Fruit fly (Drosophila melanogaster) whole organism, embryonic: Measurements from ENCODE around the gene HDAC4.

Source experiments
- Ada2b ChIP-seq: fragments of 200-800 bp; sonication (Bioruptor generic); IDR thresholded peaks from 2 replicates; pipeline ENCODE4 v1.3.6; 2022; ENCODE audit warnings: missing biosample characterization, missing genetic modification characterization
- Adf1 ChIP-seq: fragments of 200-800 bp; sonication (Bioruptor generic); IDR thresholded peaks from 2 replicates; pipeline ENCODE4 v1.3.6; 2022; ENCODE audit warnings: missing biosample characterization, missing genetic modification characterization
- CG11504 ChIP-seq: fragments of 200-800 bp; sonication (Bioruptor generic); optimal IDR thresholded peaks from 3 replicates; lab custom pipeline; 2019; ENCODE audit warnings: missing biosample characterization, mild to moderate bottlenecking, missing genetic modification characterization, moderate library complexity
- CG1233 ChIP-seq: fragments of 200-800 bp; sonication (Bioruptor generic); optimal IDR thresholded peaks from 4 replicates; lab custom pipeline; 2018; ENCODE audit warnings: missing biosample characterization, mild to moderate bottlenecking, missing genetic modification characterization
- CG12942 ChIP-seq: fragments of 200-800 bp; sonication (Bioruptor generic); optimal IDR thresholded peaks from 3 replicates; lab custom pipeline; 2016; ENCODE audit warnings: missing biosample characterization, missing genetic modification characterization
- CG15479 ChIP-seq: fragments of 200-800 bp; sonication (Bioruptor generic); optimal IDR thresholded peaks from 3 replicates; lab custom pipeline; 2019; ENCODE audit warnings: missing biosample characterization, mild to moderate bottlenecking, missing genetic modification characterization, moderate library complexity
- CG18262 ChIP-seq: fragments of 200-800 bp; optimal IDR thresholded peaks from 3 replicates; lab custom pipeline; 2019; ENCODE audit warnings: missing biosample characterization, mild to moderate bottlenecking, missing genetic modification characterization, moderate library complexity
- CG2129 ChIP-seq: fragments of 200-800 bp; sonication (Bioruptor generic); IDR thresholded peaks from 2 replicates; pipeline ENCODE4 v1.3.6; 2022; ENCODE audit warnings: missing biosample characterization, missing genetic modification characterization; ENCODE audit not compliant: partially characterized antibody
- CG4360 ChIP-seq: fragments of 200-800 bp; sonication (Bioruptor generic); IDR thresholded peaks from 2 replicates; pipeline ENCODE4 v1.3.6; 2022; ENCODE audit warnings: missing biosample characterization, missing genetic modification characterization
- CG5180 ChIP-seq: fragments of 200-800 bp; sonication (Bioruptor generic); optimal IDR thresholded peaks from 3 replicates; lab custom pipeline; 2017; ENCODE audit warnings: missing biosample characterization, missing genetic modification characterization, mild to moderate bottlenecking, moderate library complexity, missing genetic modification reagents
- CG6854 ChIP-seq: fragments of 200-800 bp; sonication (Bioruptor generic); optimal IDR thresholded peaks from 3 replicates; lab custom pipeline; 2017; ENCODE audit warnings: missing biosample characterization, mild to moderate bottlenecking, missing genetic modification characterization
- CG7786 ChIP-seq: fragments of 200-800 bp; sonication (Bioruptor generic); optimal IDR thresholded peaks from 2 replicates; lab custom pipeline; 2016; ENCODE audit warnings: missing biosample characterization, missing genetic modification characterization
- CG7839 ChIP-seq: fragments of 200-800 bp; sonication (Bioruptor generic); optimal IDR thresholded peaks from 3 replicates; lab custom pipeline; 2018; ENCODE audit warnings: missing biosample characterization, mild to moderate bottlenecking, missing genetic modification characterization, moderate library complexity
- CG8089 ChIP-seq: fragments of 200-800 bp; sonication (Bioruptor generic); optimal IDR thresholded peaks from 3 replicates; lab custom pipeline; 2016; ENCODE audit warnings: missing biosample characterization, missing genetic modification characterization
- CG9437 ChIP-seq: fragments of 200-800 bp; sonication (Bioruptor generic); optimal IDR thresholded peaks from 2 replicates; lab custom pipeline; 2018; ENCODE audit warnings: missing biosample characterization, mild to moderate bottlenecking, missing genetic modification characterization
- Chrac-16 ChIP-seq: fragments of 200-800 bp; sonication (Bioruptor generic); optimal IDR thresholded peaks from 3 replicates; lab custom pipeline; 2016; ENCODE audit warnings: missing biosample characterization, missing genetic modification characterization
- CrebB ChIP-seq: fragments of 200-800 bp; sonication (Bioruptor generic); optimal IDR thresholded peaks from 3 replicates; lab custom pipeline; 2018; ENCODE audit warnings: missing biosample characterization, mild to moderate bottlenecking, missing genetic modification characterization
- Eip74EF ChIP-seq, 2 experiments: fragments of 200-800 bp in 1 of 2; fragments of >200 bp in 1 of 2; sonication (Bioruptor generic) in 1 of 2; optimal IDR thresholded peaks; 2 replicates each; lab custom pipeline; 2017 to 2019; ENCODE audit warnings: missing biosample characterization in 2 of 2, missing genetic modification characterization in 2 of 2, mild to moderate bottlenecking in 1 of 2, moderate library complexity in 1 of 2
- Fer3 ChIP-seq: fragments of 200-800 bp; sonication (Bioruptor generic); optimal IDR thresholded peaks from 2 replicates; lab custom pipeline; 2018; ENCODE audit warnings: missing biosample characterization, mild to moderate bottlenecking, missing genetic modification characterization, moderate library complexity
- GATAe ChIP-seq: fragments of 200-800 bp; sonication (Bioruptor generic); conservative IDR thresholded peaks from 2 replicates; pipeline ENCODE4 v1.3.6; 2022; ENCODE audit warnings: missing biosample characterization, missing genetic modification characterization
- Gug ChIP-seq: fragments of 200-800 bp; sonication (Bioruptor generic); IDR thresholded peaks from 4 replicates; pipeline ENCODE4 v1.3.6; 2022; ENCODE audit warnings: missing biosample characterization, missing genetic modification characterization
- Hr51 ChIP-seq, 2 experiments: fragments of 200-800 bp; sonication (Bioruptor generic); optimal IDR thresholded peaks; 2 replicates in 1 of 2; 3 replicates in 1 of 2; lab custom pipeline; 2016 to 2018; ENCODE audit warnings: missing biosample characterization in 2 of 2, missing genetic modification characterization in 2 of 2, mild to moderate bottlenecking in 1 of 2, moderate library complexity in 1 of 2
- Hsf ChIP-seq: fragments of 200-800 bp; sonication (Bioruptor generic); optimal IDR thresholded peaks from 3 replicates; lab custom pipeline; 2016; ENCODE audit warnings: missing biosample characterization, missing genetic modification characterization
- Jarid2 ChIP-seq: fragments of 200-800 bp; sonication (Bioruptor generic); optimal IDR thresholded peaks from 3 replicates; lab custom pipeline; 2017; ENCODE audit warnings: mild to moderate bottlenecking, missing biosample characterization, missing genetic modification reagents, missing genetic modification characterization
- Lhr ChIP-seq: fragments of 200-800 bp; sonication (Bioruptor generic); optimal IDR thresholded peaks from 3 replicates; lab custom pipeline; 2017; ENCODE audit warnings: mild to moderate bottlenecking, missing biosample characterization, missing genetic modification reagents, missing genetic modification characterization
- MBD-R2 ChIP-seq: fragments of 200-800 bp; sonication (Bioruptor generic); IDR thresholded peaks from 2 replicates; pipeline ENCODE4 v1.3.6; 2022; ENCODE audit warnings: missing biosample characterization, missing genetic modification characterization
- MTF-1 ChIP-seq: fragments of 200-800 bp; sonication (Bioruptor generic); optimal IDR thresholded peaks from 2 replicates; lab custom pipeline; 2018; ENCODE audit warnings: missing biosample characterization, mild to moderate bottlenecking, missing genetic modification characterization, borderline replicate concordance
- Mad ChIP-seq: fragments of 200-800 bp; sonication (Bioruptor generic); optimal IDR thresholded peaks from 2 replicates; lab custom pipeline; 2016; ENCODE audit warnings: missing biosample characterization, missing genetic modification characterization
- NFAT ChIP-seq: fragments of 200-800 bp; sonication (Bioruptor generic); IDR thresholded peaks from 2 replicates; pipeline ENCODE4 v1.3.6; 2022; ENCODE audit warnings: missing biosample characterization, missing genetic modification characterization
- Sin3A ChIP-seq: fragments of >200 bp; optimal IDR thresholded peaks from 2 replicates; lab custom pipeline; 2018
- Sox102F ChIP-seq: fragments of 200-800 bp; sonication (Bioruptor generic); optimal IDR thresholded peaks from 2 replicates; lab custom pipeline; 2018; ENCODE audit warnings: missing biosample characterization, mild to moderate bottlenecking, missing genetic modification characterization, moderate library complexity
- Spps ChIP-seq: fragments of 200-800 bp; sonication (Bioruptor generic); optimal IDR thresholded peaks from 2 replicates; lab custom pipeline; 2018; ENCODE audit warnings: missing biosample characterization, mild to moderate bottlenecking, missing genetic modification characterization
- Taf1 ChIP-seq: fragments of 200-800 bp; sonication (Bioruptor generic); IDR thresholded peaks from 2 replicates; pipeline ENCODE4 v1.3.6; 2022; ENCODE audit warnings: missing biosample characterization, missing genetic modification characterization
- az2 ChIP-seq: fragments of 200-800 bp; sonication (Bioruptor generic); optimal IDR thresholded peaks from 3 replicates; lab custom pipeline; 2016; ENCODE audit warnings: missing biosample characterization, missing genetic modification characterization
- bsh ChIP-seq, 2 experiments: fragments of 200-800 bp; sonication (Bioruptor generic); optimal IDR thresholded peaks; 2 replicates each; lab custom pipeline; 2017 to 2018; ENCODE audit warnings: mild to moderate bottlenecking in 2 of 2, missing biosample characterization in 2 of 2, missing genetic modification characterization in 2 of 2, moderate library complexity in 1 of 2
- caup ChIP-seq: fragments of 200-800 bp; sonication (Bioruptor generic); optimal IDR thresholded peaks from 3 replicates; lab custom pipeline; 2017; ENCODE audit warnings: missing biosample characterization, mild to moderate bottlenecking, missing genetic modification characterization, moderate library complexity; ENCODE audit not compliant: severe bottlenecking
- dimm ChIP-seq: fragments of 200-800 bp; sonication (Bioruptor generic); IDR thresholded peaks from 2 replicates; pipeline ENCODE4 v1.3.6; 2022; ENCODE audit warnings: missing biosample characterization, missing genetic modification characterization
- fd3F ChIP-seq: fragments of 200-800 bp; sonication (Bioruptor generic); optimal IDR thresholded peaks from 2 replicates; lab custom pipeline; 2018; ENCODE audit warnings: missing biosample characterization, mild to moderate bottlenecking, missing genetic modification characterization, moderate library complexity
- lab ChIP-seq: fragments of 200-800 bp; sonication (Bioruptor generic); optimal IDR thresholded peaks from 3 replicates; lab custom pipeline; 2017; ENCODE audit warnings: missing biosample characterization, missing genetic modification characterization, mild to moderate bottlenecking, moderate library complexity, missing genetic modification reagents
- lilli ChIP-seq: fragments of 200-800 bp; sonication (Bioruptor generic); optimal IDR thresholded peaks from 3 replicates; lab custom pipeline; 2016; ENCODE audit warnings: missing biosample characterization, missing genetic modification characterization
- lola ChIP-seq, 3 experiments: fragments of >200 bp in 2 of 3; fragments of 200-800 bp in 1 of 3; sonication (Bioruptor generic) in 1 of 3; optimal IDR thresholded peaks; 2 replicates each; lab custom pipeline; 2017 to 2019; ENCODE audit warnings: missing biosample characterization in 3 of 3, missing genetic modification characterization in 3 of 3, mild to moderate bottlenecking in 1 of 3, moderate library complexity in 1 of 3
- otp ChIP-seq: fragments of 200-800 bp; sonication (Bioruptor generic); IDR thresholded peaks from 3 replicates; pipeline ENCODE4, ENCODE4 v1.3.6; 2022; ENCODE audit warnings: missing biosample characterization, missing genetic modification characterization
- sd ChIP-seq: fragments of 200-800 bp; sonication (Bioruptor generic); optimal IDR thresholded peaks from 3 replicates; lab custom pipeline; 2018; ENCODE audit warnings: missing biosample characterization, mild to moderate bottlenecking, missing genetic modification characterization, moderate library complexity
- sisA ChIP-seq: fragments of 200-800 bp; sonication (Bioruptor generic); IDR thresholded peaks from 2 replicates; pipeline ENCODE4 v1.3.6; 2022; ENCODE audit warnings: missing biosample characterization, missing genetic modification characterization
- sob ChIP-seq: fragments of 200-800 bp; sonication (Bioruptor generic); IDR thresholded peaks from 2 replicates; pipeline ENCODE4 v1.3.6; 2022; ENCODE audit warnings: missing biosample characterization, missing genetic modification characterization
- stc ChIP-seq: fragments of 200-800 bp; sonication (Bioruptor generic); IDR thresholded peaks from 2 replicates; pipeline ENCODE4 v1.3.6; 2022; ENCODE audit warnings: missing biosample characterization, missing genetic modification characterization
- tin ChIP-seq: fragments of 200-800 bp; sonication (Bioruptor generic); optimal IDR thresholded peaks from 3 replicates; lab custom pipeline; 2016; ENCODE audit warnings: missing biosample characterization, missing genetic modification characterization
- tx ChIP-seq: fragments of 200-800 bp; sonication (Bioruptor generic); optimal IDR thresholded peaks from 2 replicates; lab custom pipeline; 2016; ENCODE audit warnings: missing biosample characterization, missing genetic modification characterization
- wdn ChIP-seq: fragments of 200-800 bp; sonication (Bioruptor generic); IDR thresholded peaks from 2 replicates; pipeline ENCODE4 v1.3.6; 2022; ENCODE audit warnings: missing biosample characterization, missing genetic modification characterization

Gene HDAC4

dm6 chrX:13276713-13277112 is 8.7 kb downstream of the HDAC4 start (continued):
- TF ChIP-seq CG2129 (GFP tag; lab: Robert Waterston, UW) (no peak), Fer3 (tag; lab: Kevin White, UChicago) (peak; percentile 88), fd3F (GFP tag; lab: Kevin White, UChicago) (peak; percentile 84), lab (peak; percentile 92), tin (GFP tag; lab: Kevin White, UChicago) (peak; percentile 56), CG7839 (peak; percentile 87), CG1233 (GFP tag; lab: Kevin White, UChicago) (peak; percentile 60), NFAT (peak; percentile 60; the same call in 1 of the 2 replicates), dimm (GFP tag; lab: Robert Waterston, UW) (peak; percentile 40; the same call in 1 of the 2 replicates), MTF-1 (GFP tag; lab: Kevin White, UChicago) (peak; percentile 49), Hsf (GFP tag; lab: Kevin White, UChicago) (peak; percentile 22), CG11504 (tag; lab: Kevin White, UChicago) (peak; percentile 85), Chrac-16 (GFP tag; lab: Kevin White, UChicago) (peak; percentile 32), Mad (no peak), az2 (GFP tag; lab: Kevin White, UChicago) (peak; percentile 56), Gug (GFP tag; lab: Robert Waterston, UW) (no peak), CG4360 (GFP tag; lab: Robert Waterston, UW) (0 out of 2 replicates have a peak, but pooled peaks have one; percentile 25), Hr51 (GFP tag; optimal IDR thresholded peaks at IDR 0.05; lab: Kevin White, UChicago) (peak in 1 of 2 experiments; percentile 79), CrebB (peak; percentile 61), CG12942 (GFP tag; lab: Kevin White, UChicago) (peak; percentile 36), Jarid2 (peak; percentile 20), Sox102F (GFP tag; lab: Kevin White, UChicago) (peak; percentile 66), otp (GFP tag; lab: Robert Waterston, UW) (0 out of 3 replicates have a peak, but pooled peaks have one; percentile 36), bsh (GFP tag; optimal IDR thresholded peaks at IDR 0.05; lab: Kevin White, UChicago) (peak in 1 of 2 experiments; percentile 67), caup (GFP tag; lab: Kevin White, UChicago) (peak; percentile 81), Spps (tag; lab: Kevin White, UChicago) (no peak), CG6854 (peak; percentile 68), Adf1 (GFP tag; lab: Robert Waterston, UW) (peak; percentile 71), CG8089 (peak; percentile 12), Ada2b (GFP tag; lab: Robert Waterston, UW) (peak; percentile 82), CG15479 (no peak), Taf1 (peak; percentile 67), tx (GFP tag; lab: Kevin White, UChicago) (no peak), Lhr (no peak), CG5180 (GFP tag; lab: Kevin White, UChicago) (peak; percentile 47), sd (tag; lab: Kevin White, UChicago) (peak; percentile 66), lilli (GFP tag; lab: Kevin White, UChicago) (peak; percentile 41), sob (peak; percentile 89), wdn (peak; percentile 78), GATAe (peak; percentile 77; the same call in 1 of the 2 replicates), CG18262 (peak; percentile 72), MBD-R2 (GFP tag; lab: Robert Waterston, UW) (peak; percentile 49; the same call in 1 of the 2 replicates), CG7786 (GFP tag; lab: Kevin White, UChicago) (peak; percentile 9), Sin3A (lab: Kevin White, UChicago) (no peak), sisA (peak; percentile 52), Eip74EF (GFP tag; optimal IDR thresholded peaks at IDR 0.05; lab: Kevin White, UChicago) (peak in 1 of 2 experiments; percentile 56), CG9437 (GFP tag; lab: Kevin White, UChicago) (peak; percentile 67), lola (GFP tag; optimal IDR thresholded peaks at IDR 0.05; lab: Kevin White, UChicago) (peak in 1 of 3 experiments; percentile 40), stc (GFP tag; lab: Robert Waterston, UW) (peak; percentile 69)
